Fruit fly (Drosophila melanogaster): ENCODE results near the gene eIF4E1.

dm6 chr3L:9430608-9430952 lies 28.3 kb upstream of the eIF4E1 start:
- TF ChIP-seq CTCF (optimal IDR thresholded peaks at IDR 0.05), result no peak
- no peak for TF ChIP-seq CG8478 (optimal IDR thresholded peaks at IDR 0.05)
